Fruit fly (Drosophila melanogaster): ENCODE measurements around the gene Sol1.

Sol1 gene

DNA sequence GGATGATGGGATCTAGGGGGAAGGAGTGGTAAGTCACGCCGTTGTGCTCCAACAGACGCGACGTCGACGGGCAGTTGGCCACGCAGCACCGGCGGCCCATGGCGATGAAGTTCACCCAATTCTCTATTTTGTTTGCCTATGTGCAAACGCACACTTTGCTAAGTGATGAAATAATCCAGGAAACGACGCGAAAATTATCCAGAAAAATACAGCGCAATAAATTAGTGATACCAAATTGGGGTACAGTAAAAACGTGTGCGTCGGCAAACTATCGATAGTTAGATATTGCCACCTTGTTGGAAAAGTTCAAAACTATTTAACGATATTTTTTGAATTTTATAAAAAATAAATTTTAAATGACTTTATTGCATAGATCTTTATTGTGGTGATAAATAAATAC lies 30.0 kb upstream of the Sol1 start, which contains the start of gene MBD-R2 (continued):
- 0 out of 3 replicates have a peak, but pooled peaks have one; percentile 26 for TF ChIP-seq CG17361 (GFP tag; IDR thresholded peaks at IDR 0.05)
- no peak for TF ChIP-seq disco-r (GFP tag; optimal IDR thresholded peaks at IDR 0.05)
- TF ChIP-seq CG8924 (tag; optimal IDR thresholded peaks at IDR 0.05), result no peak
- TF ChIP-seq nmo (GFP tag; optimal IDR thresholded peaks at IDR 0.05), result peak; percentile 23
- no peak for TF ChIP-seq Hmr (GFP tag; optimal IDR thresholded peaks at IDR 0.05)
- TF ChIP-seq crol (GFP tag; IDR thresholded peaks at IDR 0.05), result peak; percentile 89
- TF ChIP-seq CG15514 (GFP tag; optimal IDR thresholded peaks at IDR 0.05), result peak; percentile 47
- peak; percentile 62 for TF ChIP-seq CG12659 (GFP tag; optimal IDR thresholded peaks at IDR 0.05)
- TF ChIP-seq wdn (GFP tag; IDR thresholded peaks at IDR 0.05), result no peak
- no peak for TF ChIP-seq Dip2 (GFP tag; IDR thresholded peaks at IDR 0.05)
- no peak for TF ChIP-seq CG33557 (GFP tag; optimal IDR thresholded peaks at IDR 0.05)

DNA sequence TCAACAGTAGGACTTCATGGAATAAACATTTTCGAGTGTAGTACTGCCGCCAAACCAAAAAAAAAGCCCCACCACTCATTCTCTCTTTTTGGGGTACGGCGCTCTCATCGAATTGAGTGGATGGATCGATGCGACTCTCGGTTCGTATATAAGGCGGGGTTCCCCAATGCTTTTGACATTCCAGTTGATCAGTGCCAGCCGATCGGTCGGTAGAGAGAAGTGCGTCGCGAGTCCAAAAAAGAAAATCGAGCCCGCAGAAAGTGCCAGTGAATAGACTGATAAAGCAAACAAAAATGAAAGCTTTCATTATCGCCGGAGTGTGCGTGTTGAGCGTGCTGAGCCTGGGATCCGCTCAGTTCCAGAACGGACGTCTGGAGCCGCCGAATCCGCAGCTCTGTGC lies 26.2 kb upstream of the Sol1 start, which contains the start of gene CG4115:
Gene CG4115, plus strand, starts transcription at position 172 of the 400 bp plus-strand sequence.
- no peak for TF ChIP-seq CG15073 (GFP tag; optimal IDR thresholded peaks at IDR 0.05)
- TF ChIP-seq nau (GFP tag; optimal IDR thresholded peaks at IDR 0.05), result no peak
- TF ChIP-seq kay (GFP tag; optimal IDR thresholded peaks at IDR 0.05), result no peak
- no peak for TF ChIP-seq CG7271 (tag; optimal IDR thresholded peaks at IDR 0.05)
- TF ChIP-seq ssp (GFP tag; IDR thresholded peaks at IDR 0.05), result no peak
- TF ChIP-seq gro (GFP tag; optimal IDR thresholded peaks at IDR 0.05), result no peak
- no peak for TF ChIP-seq ken (GFP tag; IDR thresholded peaks at IDR 0.05)
- no peak for TF ChIP-seq cg (GFP tag; optimal IDR thresholded peaks at IDR 0.05)
- TF ChIP-seq ind (GFP tag; optimal IDR thresholded peaks at IDR 0.05), result no peak
- peak; percentile 24; the same call in 1 of the 2 replicates for TF ChIP-seq CG13287 (GFP tag; IDR thresholded peaks at IDR 0.05; ENCODE audit: partially characterized antibody)
- TF ChIP-seq row (GFP tag; IDR thresholded peaks at IDR 0.05), result 0 out of 3 replicates have a peak, but pooled peaks have one; percentile 5
- no peak for TF ChIP-seq CG1233 (GFP tag; optimal IDR thresholded peaks at IDR 0.05)
- no peak for TF ChIP-seq CG3163 (GFP tag; optimal IDR thresholded peaks at IDR 0.05)
- TF ChIP-seq sr (GFP tag; IDR thresholded peaks at IDR 0.05), result no peak
- TF ChIP-seq sens (GFP tag), result no peak
- no peak for TF ChIP-seq CG34422 (GFP tag; IDR thresholded peaks at IDR 0.05)
- TF ChIP-seq hkb (optimal IDR thresholded peaks at IDR 0.05), result no peak
- TF ChIP-seq hkb (GFP tag; IDR thresholded peaks at IDR 0.05), result no peak
- no peak for TF ChIP-seq E2f2 (GFP tag; IDR thresholded peaks at IDR 0.05)
- TF ChIP-seq Rfx (GFP tag; IDR thresholded peaks at IDR 0.05), result peak; percentile 16; the same call in 1 of the 2 replicates
- no peak for TF ChIP-seq CG15514 (GFP tag; optimal IDR thresholded peaks at IDR 0.05)
- no peak for TF ChIP-seq CG11398 (GFP tag; optimal IDR thresholded peaks at IDR 0.05)
- TF ChIP-seq tin (GFP tag; optimal IDR thresholded peaks at IDR 0.05), result no peak
- TF ChIP-seq dimm (GFP tag; IDR thresholded peaks at IDR 0.05), result no peak
- TF ChIP-seq Trl (optimal IDR thresholded peaks at IDR 0.05), result peak; percentile 7 to 32
- TF ChIP-seq Trl (GFP tag; optimal IDR thresholded peaks at IDR 0.05), result no peak
- TF ChIP-seq onecut (GFP tag; IDR thresholded peaks at IDR 0.05), result peak; percentile 67
- no peak for TF ChIP-seq CG9932 (GFP tag; IDR thresholded peaks at IDR 0.05)
- peak; percentile 13 for TF ChIP-seq CG12769 (tag; optimal IDR thresholded peaks at IDR 0.05)
- peak; percentile 93 for TF ChIP-seq Blimp-1 (GFP tag; optimal IDR thresholded peaks at IDR 0.05)
- TF ChIP-seq ems (GFP tag; optimal IDR thresholded peaks at IDR 0.05), result no peak
- peak; percentile 29; the same call in 1 of the 2 replicates for TF ChIP-seq ham (GFP tag; IDR thresholded peaks at IDR 0.05)
- no peak for TF ChIP-seq croc (GFP tag; conservative IDR thresholded peaks at IDR 0.05)
- TF ChIP-seq Med (GFP tag), result peak; percentile 66
- no peak for TF ChIP-seq wor (GFP tag; IDR thresholded peaks at IDR 0.05)
- no peak for TF ChIP-seq tna (GFP tag; IDR thresholded peaks at IDR 0.05; ENCODE audit: partially characterized antibody)
- TF ChIP-seq CG32767 (GFP tag; IDR thresholded peaks at IDR 0.05), result no peak
- no peak for TF ChIP-seq nom (GFP tag; optimal IDR thresholded peaks at IDR 0.05)
- TF ChIP-seq CG1529 (GFP tag; optimal IDR thresholded peaks at IDR 0.05), result no peak
- TF ChIP-seq CG2199 (GFP tag; IDR thresholded peaks at IDR 0.05), result no peak
- no peak for TF ChIP-seq Xrp1 (GFP tag; IDR thresholded peaks at IDR 0.05)
- no peak for TF ChIP-seq Pdp1 (GFP tag; optimal IDR thresholded peaks at IDR 0.05)

All from whole organism, embryonic.